Worm (Caenorhabditis elegans) whole organism, mixed stage, embryonic: ENCODE results near the gene drn-1.

Experiments
- sem-2 ChIP-seq: fragments of 200-800 bp; sonication (Bioruptor generic); optimal IDR thresholded peaks from 2 replicates; lab custom pipeline; 2018; ENCODE audit warnings: mild to moderate bottlenecking, missing genetic modification characterization, missing compliant biosample characterization
- sptf-1 ChIP-seq: sonication (generic microtip); optimal IDR thresholded peaks from 2 replicates; lab custom pipeline; 2017; ENCODE audit warnings: mild to moderate bottlenecking, missing genetic modification characterization, moderate library complexity, missing compliant biosample characterization

- no peak for TF ChIP-seq sptf-1
- no peak for TF ChIP-seq sem-2 (GFP tag; lab: Kevin White, UChicago)
These were observed 33.5 kb upstream of the drn-1 start for ce11 chrII:5305121-5305520.
